Worm (Caenorhabditis elegans) whole organism, young adult: ENCODE measurements around the gene F47B8.13.

ENCODE experiments used
- ceh-40 ChIP-seq: fragments of 200-800 bp; sonication (Bioruptor generic); IDR thresholded peaks from 2 replicates; pipeline ENCODE4 v1.3.6; 2022; ENCODE audit warnings: missing genetic modification characterization, missing compliant biosample characterization
- egl-44 ChIP-seq: fragments of 200-800 bp; sonication (Bioruptor generic); IDR thresholded peaks from 2 replicates; pipeline ENCODE4 v1.3.6; 2022; ENCODE audit warnings: missing genetic modification reagents, missing genetic modification characterization, missing compliant biosample characterization
- lin-26 ChIP-seq: fragments of 200-800 bp; sonication (Bioruptor generic); IDR thresholded peaks from 2 replicates; pipeline ENCODE4 v1.3.6; 2022; ENCODE audit warnings: missing genetic modification reagents, missing genetic modification characterization, missing compliant biosample characterization
- nhr-120 ChIP-seq: fragments of 200-800 bp; sonication (Bioruptor generic); IDR thresholded peaks from 2 replicates; pipeline ENCODE4 v1.3.6; 2022; ENCODE audit warnings: missing genetic modification characterization, missing compliant biosample characterization
- snpc-1.3 ChIP-seq: sonication (generic microtip); optimal IDR thresholded peaks from 2 replicates; lab custom pipeline; 2017; ENCODE audit warnings: missing genetic modification characterization, mild to moderate bottlenecking, missing compliant biosample characterization, antibody characterized with exemption, moderate library complexity, missing genotype, missing genetic modification reagents; ENCODE audit not compliant: insufficient read depth
- snpc-4 ChIP-seq, 5 experiments: fragments of 150-350 bp in 1 of 5; sonication (generic microtip) in 4 of 5; optimal IDR thresholded peaks; 2 replicates each; lab custom pipeline; 2014 to 2018; ENCODE audit warnings: missing genetic modification characterization in 5 of 5, missing biosample characterization in 3 of 5, antibody characterized with exemption in 2 of 5, mild to moderate bottlenecking in 2 of 5, missing compliant biosample characterization in 2 of 5, missing genotype in 2 of 5, moderate library complexity in 2 of 5, missing genetic modification reagents in 1 of 5

DNA sequence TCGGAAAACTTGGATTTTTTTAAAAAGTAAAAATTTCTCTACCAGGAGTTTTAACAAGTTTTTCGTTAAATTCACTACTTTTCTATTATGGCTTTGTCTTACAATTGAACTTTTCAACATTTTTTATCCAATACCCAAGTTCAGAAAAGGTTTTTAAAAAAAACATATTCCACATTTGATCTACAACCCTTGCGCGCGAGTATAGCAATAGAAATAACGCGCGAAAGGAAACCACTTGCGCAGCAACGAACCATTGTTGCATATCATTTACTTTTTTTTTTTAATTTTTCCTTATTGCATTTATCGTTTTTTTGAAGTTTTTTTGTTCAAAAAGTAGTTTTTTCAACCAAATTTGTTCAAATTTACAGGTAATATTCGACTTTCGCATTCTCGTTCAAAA lies 33.7 kb downstream of the F47B8.13 start, which contains the start of gene F40G12.11:
- TF ChIP-seq snpc-4 (GFP tag; optimal IDR thresholded peaks at IDR 0.05; lab: Kevin White, UChicago) = no peak
- TF ChIP-seq snpc-4 (tag; optimal IDR thresholded peaks at IDR 0.05; lab: Kevin White, UChicago) = no peak
- no peak for TF ChIP-seq nhr-120 (GFP tag; lab: Robert Waterston, UW)
- TF ChIP-seq snpc-1.3 (tag; lab: Kevin White, UChicago) = no peak
- no peak for TF ChIP-seq ceh-40 (GFP tag; lab: Robert Waterston, UW)
- no peak for TF ChIP-seq egl-44 (GFP tag; lab: Robert Waterston, UW)
- TF ChIP-seq lin-26 (GFP tag; lab: Robert Waterston, UW) = no peak
